Worm (Caenorhabditis elegans) whole organism, L1 larva: ENCODE measurements around the gene B0001.3.
"Not testable (repeated sequence)": the region's sequence is repeated elsewhere in the genome, so short reads cannot be mapped to it uniquely, and the experiment has no call there.

Source experiments
- C04F5.9 ChIP-seq: sonication (generic microtip); optimal IDR thresholded peaks from 2 replicates; lab custom pipeline; 2016; ENCODE audit warnings: missing genetic modification characterization, missing compliant biosample characterization
- F16B12.6 ChIP-seq: fragments of 150-350 bp; optimal IDR thresholded peaks from 2 replicates; lab custom pipeline; 2014; ENCODE audit warnings: missing biosample characterization, missing genetic modification characterization
- Y116A8C.19 ChIP-seq: sonication (generic microtip); optimal IDR thresholded peaks from 2 replicates; lab custom pipeline; 2016; ENCODE audit warnings: missing compliant biosample characterization, missing genetic modification characterization, borderline replicate concordance
- aha-1 ChIP-seq: fragments of 150-350 bp; optimal IDR thresholded peaks from 2 replicates; lab custom pipeline; 2014; ENCODE audit warnings: missing biosample characterization, missing genetic modification characterization
- blmp-1 ChIP-seq: fragments of 150-350 bp; optimal IDR thresholded peaks from 2 replicates; lab custom pipeline; 2014; ENCODE audit warnings: missing biosample characterization, missing genetic modification characterization
- ceh-8 ChIP-seq: fragments of 200-800 bp; sonication (Bioruptor generic); optimal IDR thresholded peaks from 2 replicates; lab custom pipeline; 2018; ENCODE audit warnings: mild to moderate bottlenecking, missing genetic modification characterization, moderate library complexity, missing compliant biosample characterization
- ceh-88 ChIP-seq: fragments of 200-800 bp; sonication (Bioruptor generic); IDR thresholded peaks from 2 replicates; pipeline ENCODE4 v1.3.6; 2022; ENCODE audit warnings: missing genetic modification characterization, missing compliant biosample characterization
- dpl-1 ChIP-seq, 3 experiments: fragments of 150-350 bp in 2 of 3; sonication (generic microtip) in 1 of 3; optimal IDR thresholded peaks; 2 replicates each; lab custom pipeline; 2014 to 2017; ENCODE audit warnings: missing biosample characterization in 3 of 3, missing genetic modification characterization in 3 of 3, missing genetic modification reagents in 3 of 3
- efl-1 ChIP-seq, 4 experiments: fragments of 150-350 bp; optimal IDR thresholded peaks in 3 of 4; peaks in 1 of 4; 1 replicate in 1 of 4; 2 replicates in 3 of 4; lab custom pipeline; 2014; ENCODE audit warnings: missing biosample characterization in 2 of 4, missing genetic modification characterization in 2 of 4, missing genetic modification reagents in 2 of 4
- elt-2 ChIP-seq: sonication (generic microtip); optimal IDR thresholded peaks from 2 replicates; lab custom pipeline; 2016; ENCODE audit warnings: missing genetic modification characterization, mild to moderate bottlenecking, inconsistent platforms, missing compliant biosample characterization, missing genetic modification reagents
- grh-1 ChIP-seq: fragments of 200-800 bp; sonication (Bioruptor generic); IDR thresholded peaks from 2 replicates; pipeline ENCODE4 v1.3.6; 2022; ENCODE audit warnings: missing genetic modification reagents, missing genetic modification characterization, missing compliant biosample characterization
- hlh-17 ChIP-seq: fragments of 200-800 bp; sonication (Bioruptor generic); optimal IDR thresholded peaks from 2 replicates; lab custom pipeline; 2018; ENCODE audit warnings: missing genetic modification characterization, mild to moderate bottlenecking, missing compliant biosample characterization, moderate library complexity, borderline replicate concordance
- lin-13 ChIP-seq: fragments of 150-350 bp; optimal IDR thresholded peaks from 2 replicates; lab custom pipeline; 2014; ENCODE audit warnings: missing biosample characterization, missing genetic modification reagents, missing genetic modification characterization
- lin-14 ChIP-seq: fragments of 200-800 bp; sonication (Bioruptor generic); optimal IDR thresholded peaks from 2 replicates; lab custom pipeline; 2018; ENCODE audit warnings: mild to moderate bottlenecking, missing genetic modification characterization, moderate library complexity, missing compliant biosample characterization
- lin-15B ChIP-seq: fragments of 150-350 bp; sonication (generic microtip); optimal IDR thresholded peaks from 3 replicates; lab custom pipeline; 2014; ENCODE audit warnings: missing biosample characterization, missing genetic modification characterization
- mdl-1 ChIP-seq, 2 experiments: fragments of 150-350 bp; optimal IDR thresholded peaks; 2 replicates each; lab custom pipeline; 2014 to 2017; ENCODE audit warnings: missing biosample characterization in 2 of 2, missing genetic modification characterization in 2 of 2, inconsistent platforms in 1 of 2
- mef-2 ChIP-seq: fragments of 150-350 bp; optimal IDR thresholded peaks from 2 replicates; lab custom pipeline; 2014; ENCODE audit warnings: missing biosample characterization, missing genetic modification characterization
- mep-1 ChIP-seq: fragments of 150-350 bp; optimal IDR thresholded peaks from 2 replicates; lab custom pipeline; 2014; ENCODE audit warnings: missing biosample characterization, missing genetic modification characterization
- nhr-20 ChIP-seq: sonication (generic microtip); optimal IDR thresholded peaks from 2 replicates; lab custom pipeline; 2016; ENCODE audit warnings: mild to moderate bottlenecking, missing genetic modification characterization, missing compliant biosample characterization
- pag-3 ChIP-seq: sonication (generic microtip); optimal IDR thresholded peaks from 2 replicates; lab custom pipeline; 2017; ENCODE audit warnings: missing genetic modification characterization, mild to moderate bottlenecking, missing compliant biosample characterization, antibody characterized with exemption, borderline replicate concordance; ENCODE audit not compliant: insufficient read depth
- pax-3 ChIP-seq: fragments of 200-800 bp; sonication (Bioruptor generic); optimal IDR thresholded peaks from 2 replicates; lab custom pipeline; 2018; ENCODE audit warnings: mild to moderate bottlenecking, missing genetic modification characterization, moderate library complexity, missing compliant biosample characterization
- sptf-1 ChIP-seq: fragments of 150-350 bp; optimal IDR thresholded peaks from 2 replicates; lab custom pipeline; 2014; ENCODE audit warnings: missing biosample characterization, missing genetic modification characterization
- sup-37 ChIP-seq: fragments of 200-800 bp; sonication (Bioruptor generic); optimal IDR thresholded peaks from 2 replicates; lab custom pipeline; 2018; ENCODE audit warnings: mild to moderate bottlenecking, missing genetic modification characterization, missing compliant biosample characterization
- unc-86 ChIP-seq: sonication (generic microtip); optimal IDR thresholded peaks from 2 replicates; lab custom pipeline; 2016; ENCODE audit warnings: missing genetic modification characterization, missing compliant biosample characterization
- zip-4 ChIP-seq: fragments of 200-800 bp; sonication (Bioruptor generic); optimal IDR thresholded peaks from 2 replicates; lab custom pipeline; 2018; ENCODE audit warnings: mild to moderate bottlenecking, missing genetic modification characterization, moderate library complexity, missing compliant biosample characterization

B0001.3 gene

ce11 chrIV:12145681-12146080 is at the start of gene B0001.3:
Gene B0001.3 (minus strand): TSS chrIV:12145735.
- TF ChIP-seq blmp-1 (tag; lab: Kevin White, UChicago): peak; percentile 72
- no peak for TF ChIP-seq sptf-1 (tag; lab: Kevin White, UChicago)
- TF ChIP-seq, all 84 proteins: peak for 1

- TF ChIP-seq efl-1 (optimal IDR thresholded peaks at IDR 0.05; lab: Kevin White, UChicago) (no peak), efl-1 (GFP tag; optimal IDR thresholded peaks at IDR 0.05 in 1 of 2; lab: Kevin White, UChicago) (peak in 1 of 2 experiments; percentile 46), elt-2 (no peak)
These were observed 49.1 kb upstream of the B0001.3 start for ce11 chrIV:12194668-12195067.

ce11 chrIV:12193338-12193737 is 47.8 kb upstream of the B0001.3 start:
- TF ChIP-seq grh-1 (GFP tag; lab: Robert Waterston, UW): no peak
- TF ChIP-seq lin-14 (GFP tag; lab: Kevin White, UChicago): no peak
- TF ChIP-seq efl-1 (optimal IDR thresholded peaks at IDR 0.05; lab: Kevin White, UChicago): no peak
- peak in 1 of 2 experiments; percentile 14 for TF ChIP-seq efl-1 (GFP tag; optimal IDR thresholded peaks at IDR 0.05 in 1 of 2; lab: Kevin White, UChicago)
- TF ChIP-seq zip-4 (GFP tag; lab: Kevin White, UChicago): no peak
- TF ChIP-seq unc-86 (tag; lab: Kevin White, UChicago): no peak
- TF ChIP-seq pax-3 (tag; lab: Kevin White, UChicago): no peak
- TF ChIP-seq, all 84 proteins: peak for 1

DNA sequence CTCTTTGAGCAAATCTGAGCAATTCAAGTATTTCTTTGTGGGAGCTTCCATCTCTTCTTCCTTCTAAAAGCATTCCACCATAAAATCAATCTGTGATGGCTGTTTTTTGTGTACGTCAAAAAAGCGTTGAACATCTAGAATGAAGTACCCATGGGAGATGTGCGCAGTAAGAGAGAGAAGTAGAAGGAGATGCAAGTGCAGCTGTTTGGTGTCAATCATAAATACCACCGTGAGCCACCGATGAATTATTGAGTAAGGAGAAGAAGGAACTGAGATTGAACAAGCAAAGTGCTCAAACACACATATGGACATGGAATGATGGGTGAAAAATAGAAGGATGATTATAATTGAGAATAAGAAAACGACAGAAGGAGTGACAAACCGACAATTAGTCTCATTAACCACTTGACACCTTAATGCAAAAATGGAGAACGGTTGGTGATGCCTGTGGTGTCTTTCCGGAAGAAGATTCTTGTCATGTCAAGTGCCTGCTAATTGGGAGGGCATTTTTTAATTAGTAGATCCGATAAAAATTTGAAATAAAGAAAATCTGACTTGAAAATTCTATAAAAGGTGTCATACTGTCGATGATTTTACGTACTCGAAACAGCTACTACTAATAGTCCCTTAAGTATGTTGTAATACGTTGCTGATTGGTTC is 46.7 kb upstream of the B0001.3 start:
- no peak for TF ChIP-seq pag-3
- TF ChIP-seq hlh-17 (GFP tag; lab: Kevin White, UChicago): no peak
- TF ChIP-seq aha-1 (tag; lab: Kevin White, UChicago): no peak
- no peak for TF ChIP-seq sup-37 (GFP tag; lab: Kevin White, UChicago)
- peak; percentile 10 for TF ChIP-seq lin-14 (GFP tag; lab: Kevin White, UChicago)
- TF ChIP-seq ceh-8 (GFP tag; lab: Kevin White, UChicago): no peak
- TF ChIP-seq mdl-1 (tag; optimal IDR thresholded peaks at IDR 0.05; lab: Kevin White, UChicago): no peak
- TF ChIP-seq lin-15B (tag; lab: Kevin White, UChicago): no peak

DNA sequence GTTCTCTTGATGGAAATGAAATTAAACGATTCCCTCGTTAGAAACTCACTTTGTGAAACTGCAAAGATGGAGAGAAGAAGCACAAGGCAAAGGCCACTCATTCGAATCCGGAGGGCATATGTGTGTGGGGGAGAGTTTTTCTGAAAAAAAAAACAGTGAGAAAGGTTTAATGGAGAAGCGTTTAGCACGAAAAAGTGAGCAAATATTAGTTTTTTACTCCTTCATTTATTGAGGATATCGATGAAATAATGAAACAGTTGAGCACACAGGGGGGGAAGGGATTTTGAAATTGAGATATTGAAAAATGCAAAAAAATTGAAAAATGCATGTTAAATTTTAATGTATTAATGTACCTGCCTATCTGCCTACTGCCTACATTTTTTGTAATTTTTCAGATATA is 32.7 kb upstream of the B0001.3 start, which contains the start of gene nlr-1:
Gene nlr-1 (minus strand): TSS at position 101 of the 400 bp plus-strand sequence.
- TF ChIP-seq mep-1; Y116A8C.19; dpl-1 (GFP tag; optimal IDR thresholded peaks at IDR 0.05; lab: Kevin White, UChicago): not testable (repeated sequence)
- TF ChIP-seq, all 84 proteins: peak for 0; not testable (repeated sequence) for 84

- no peak for TF ChIP-seq efl-1 (optimal IDR thresholded peaks at IDR 0.05; lab: Kevin White, UChicago)
- TF ChIP-seq efl-1 (GFP tag; optimal IDR thresholded peaks at IDR 0.05 in 1 of 2; lab: Kevin White, UChicago): peak in 1 of 2 experiments; percentile 43
- TF ChIP-seq lin-13: no peak
These were observed 22.4 kb upstream of the B0001.3 start, which contains the start of gene F20B10.3 for ce11 chrIV:12167944-12168343. Gene F20B10.3 (plus strand): TSS chrIV:12168244.

DNA sequence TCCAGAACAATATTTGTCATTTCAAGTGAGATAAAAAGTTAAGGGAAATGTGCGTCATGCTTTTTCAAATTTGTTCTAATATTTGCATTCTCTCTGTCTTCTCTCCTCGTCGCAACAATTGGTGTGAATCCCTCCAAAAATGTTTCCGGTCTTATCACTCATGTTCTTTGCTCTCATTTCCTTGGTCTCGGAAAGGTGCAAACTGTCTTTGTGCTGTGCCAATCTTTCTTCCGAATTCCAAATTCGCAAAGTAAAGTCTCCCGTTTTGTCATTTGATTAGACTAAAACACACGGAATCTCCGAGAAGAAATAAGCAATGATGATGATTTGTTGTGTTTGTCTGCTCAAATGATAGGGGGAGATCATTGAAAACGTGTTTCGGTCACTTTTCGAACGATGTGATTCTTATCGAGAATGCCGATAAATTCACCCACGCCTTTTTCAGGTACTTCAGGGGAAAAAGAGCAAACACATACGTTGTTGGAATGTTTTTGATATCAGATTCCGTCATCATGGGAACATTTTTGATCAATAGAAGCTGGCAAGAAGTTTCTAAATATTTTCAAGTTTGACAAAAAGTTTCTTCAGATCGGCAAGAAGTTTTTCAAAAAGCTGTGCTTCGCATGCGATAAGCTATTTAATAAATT is 20.0 kb upstream of the B0001.3 start:
- TF ChIP-seq C04F5.9 (no peak), mep-1 (no peak), ceh-88 (GFP tag; lab: Robert Waterston, UW) (no peak), F16B12.6 (tag; lab: Kevin White, UChicago) (no peak), efl-1 (optimal IDR thresholded peaks at IDR 0.05; lab: Kevin White, UChicago) (no peak), efl-1 (GFP tag; optimal IDR thresholded peaks at IDR 0.05 in 1 of 2; lab: Kevin White, UChicago) (peak in 1 of 2 experiments; percentile 70), nhr-20 (tag; lab: Kevin White, UChicago) (no peak), elt-2 (peak; percentile 47), mef-2 (tag; lab: Kevin White, UChicago) (no peak)
